Fruit fly (Drosophila melanogaster): Measurements from ENCODE around the gene CG11322.

- TF ChIP-seq insv (GFP tag; optimal IDR thresholded peaks at IDR 0.05) = no peak
- no peak for TF ChIP-seq nerfin-1 (tag; optimal IDR thresholded peaks at IDR 0.05)
- TF ChIP-seq yki (optimal IDR thresholded peaks at IDR 0.05) = no peak
- no peak for TF ChIP-seq pan (optimal IDR thresholded peaks at IDR 0.05)
- TF ChIP-seq pan (GFP tag; optimal IDR thresholded peaks at IDR 0.05 in 1 of 2, IDR thresholded peaks at IDR 0.05 in 1 of 2) = no peak
- TF ChIP-seq CG8359 (GFP tag; optimal IDR thresholded peaks at IDR 0.05; ENCODE audit: borderline replicate concordance) = no peak
- no peak for TF ChIP-seq ATbp (GFP tag; optimal IDR thresholded peaks at IDR 0.05)
- no peak for TF ChIP-seq Side (GFP tag; optimal IDR thresholded peaks at IDR 0.05)
- no peak for TF ChIP-seq CG2199 (GFP tag; IDR thresholded peaks at IDR 0.05)
Measured at dm6 chr2L:6786674-6787028, 27.2 kb upstream of the CG11322 start, which contains the start of gene nrv1.

All from whole organism, embryonic.